Worm (Caenorhabditis elegans): ENCODE measurements around the gene enri-2.

The enri-2 gene

ce11 chrX:14539468-14539867 lies 6.2 kb upstream of the enri-2 start:
- TF ChIP-seq elt-2 (tag; optimal IDR thresholded peaks at IDR 0.05) (peak; percentile 80), pqm-1 (tag; optimal IDR thresholded peaks at IDR 0.05) (peak; percentile 75), ceh-28 (tag; optimal IDR thresholded peaks at IDR 0.05) (no peak)

ce11 chrX:14541992-14542391 lies 3.7 kb upstream of the enri-2 start, which contains the start of gene fbxa-81:
Gene fbxa-81, minus strand, starts transcription at chrX:14542092.
- TF ChIP-seq mdl-1 (tag; optimal IDR thresholded peaks at IDR 0.05) (no peak), nhr-12 (tag; optimal IDR thresholded peaks at IDR 0.05) (no peak), mml-1 (tag; optimal IDR thresholded peaks at IDR 0.05) (no peak)

ce11 chrX:14543224-14543623 lies 2.4 kb upstream of the enri-2 start, which contains the start of gene T24C2.3:
Gene T24C2.3, plus strand, starts transcription at chrX:14543524.
- TF ChIP-seq nhr-67 (tag; optimal IDR thresholded peaks at IDR 0.05): no peak
- no peak for TF ChIP-seq nhr-76 (tag; optimal IDR thresholded peaks at IDR 0.05)
- no peak for TF ChIP-seq ceh-9 (tag; optimal IDR thresholded peaks at IDR 0.05)
- no peak for TF ChIP-seq nhr-237 (tag; optimal IDR thresholded peaks at IDR 0.05)
- TF ChIP-seq egl-5 (tag; optimal IDR thresholded peaks at IDR 0.05): no peak
- TF ChIP-seq nhr-77 (tag; optimal IDR thresholded peaks at IDR 0.05): no peak
- no peak for TF ChIP-seq elt-1 (tag; optimal IDR thresholded peaks at IDR 0.05)
- TF ChIP-seq nhr-43 (tag; optimal IDR thresholded peaks at IDR 0.05; ENCODE audit: poor library complexity, severe bottlenecking): no peak
- TF ChIP-seq jun-1 (tag; optimal IDR thresholded peaks at IDR 0.05): no peak
- TF ChIP-seq sea-2 (GFP tag; optimal IDR thresholded peaks at IDR 0.05): no peak
- TF ChIP-seq daf-12 (tag; optimal IDR thresholded peaks at IDR 0.05): no peak
- TF ChIP-seq nfya-1 (tag; optimal IDR thresholded peaks at IDR 0.05; ENCODE audit: insufficient read depth): no peak
- TF ChIP-seq pqm-1 (tag; optimal IDR thresholded peaks at IDR 0.05): no peak

- TF ChIP-seq nhr-67 (tag; optimal IDR thresholded peaks at IDR 0.05): no peak
- no peak for TF ChIP-seq pqm-1 (tag; optimal IDR thresholded peaks at IDR 0.05)
- no peak for TF ChIP-seq elt-3 (tag; optimal IDR thresholded peaks at IDR 0.05)
- TF ChIP-seq tbx-2 (tag; optimal IDR thresholded peaks at IDR 0.05): no peak
- no peak for TF ChIP-seq fkh-2 (tag; optimal IDR thresholded peaks at IDR 0.05)
- no peak for TF ChIP-seq snpc-4 (tag; optimal IDR thresholded peaks at IDR 0.05)
- no peak for TF ChIP-seq zag-1 (tag; optimal IDR thresholded peaks at IDR 0.05)
- no peak for TF ChIP-seq nhr-237 (tag; optimal IDR thresholded peaks at IDR 0.05)
- TF ChIP-seq nhr-25 (tag; optimal IDR thresholded peaks at IDR 0.05): no peak
- TF ChIP-seq hmg-11 (tag; optimal IDR thresholded peaks at IDR 0.05): no peak
- no peak for TF ChIP-seq mdl-1 (tag; optimal IDR thresholded peaks at IDR 0.05)
- TF ChIP-seq ceh-16 (tag; optimal IDR thresholded peaks at IDR 0.05): no peak
- no peak for TF ChIP-seq unc-62 (GFP tag; optimal IDR thresholded peaks at IDR 0.05)
- no peak for TF ChIP-seq daf-12 (tag; optimal IDR thresholded peaks at IDR 0.05)
- TF ChIP-seq pha-4 (tag; optimal IDR thresholded peaks at IDR 0.05): no peak
- no peak for TF ChIP-seq ama-1 (optimal IDR thresholded peaks at IDR 0.05)
- no peak for TF ChIP-seq fos-1 (tag; optimal IDR thresholded peaks at IDR 0.05)
- no peak for TF ChIP-seq ZK546.5 (tag; optimal IDR thresholded peaks at IDR 0.05)
- no peak for TF ChIP-seq ztf-4 (tag; optimal IDR thresholded peaks at IDR 0.05)
- no peak for TF ChIP-seq aly-2 (tag; optimal IDR thresholded peaks at IDR 0.05)
Observed at ce11 chrX:14549709-14550199, 4.1 kb downstream of the enri-2 start, which contains the start of gene ram-5. Gene ram-5, plus strand, starts transcription at chrX:14550149.

ce11 chrX:14556403-14556802 lies 10.8 kb downstream of the enri-2 start:
- TF ChIP-seq ztf-11 (tag; optimal IDR thresholded peaks at IDR 0.05) (no peak), lsy-12 (tag; optimal IDR thresholded peaks at IDR 0.05) (no peak), nhr-11 (tag; optimal IDR thresholded peaks at IDR 0.05) (no peak), lin-15B (tag; optimal IDR thresholded peaks at IDR 0.05) (no peak), aly-2 (tag; optimal IDR thresholded peaks at IDR 0.05) (no peak), snpc-4 (tag; optimal IDR thresholded peaks at IDR 0.05) (no peak), ceh-16 (tag; optimal IDR thresholded peaks at IDR 0.05) (no peak), ama-1 (optimal IDR thresholded peaks at IDR 0.05) (no peak)

All from whole organism, L3 larva.